Fruit fly (Drosophila melanogaster) whole organism, embryonic: ENCODE results near the gene Tre1.

Experiments used
- BEAF-32 ChIP-seq: fragments of 200-800 bp; sonication (Bioruptor generic); optimal IDR thresholded peaks from 3 replicates; lab custom pipeline; 2017; ENCODE audit warnings: missing biosample characterization, missing genetic modification characterization, mild to moderate bottlenecking, moderate library complexity, missing genetic modification reagents
- Bgb ChIP-seq: fragments of 200-800 bp; sonication (Bioruptor generic); IDR thresholded peaks from 2 replicates; pipeline ENCODE4 v1.3.6; 2022; ENCODE audit warnings: missing biosample characterization, missing genetic modification characterization; ENCODE audit not compliant: partially characterized antibody
- Bteb2 ChIP-seq: fragments of 200-800 bp; sonication (Bioruptor generic); optimal IDR thresholded peaks from 2 replicates; lab custom pipeline; 2016; ENCODE audit warnings: missing biosample characterization, missing genetic modification characterization
- C15 ChIP-seq: fragments of 200-800 bp; sonication (Bioruptor generic); IDR thresholded peaks from 3 replicates; pipeline ENCODE4 v1.3.6; 2022; ENCODE audit warnings: missing biosample characterization, missing genetic modification characterization
- CG10654 ChIP-seq: fragments of 200-800 bp; sonication (Bioruptor generic); optimal IDR thresholded peaks from 2 replicates; lab custom pipeline; 2016; ENCODE audit warnings: missing biosample characterization, missing genetic modification characterization
- CG11504 ChIP-seq: fragments of 200-800 bp; sonication (Bioruptor generic); optimal IDR thresholded peaks from 3 replicates; lab custom pipeline; 2019; ENCODE audit warnings: missing biosample characterization, mild to moderate bottlenecking, missing genetic modification characterization, moderate library complexity
- CG12236 ChIP-seq: fragments of 200-800 bp; sonication (Bioruptor generic); optimal IDR thresholded peaks from 2 replicates; lab custom pipeline; 2016; ENCODE audit warnings: missing biosample characterization, missing genetic modification characterization
- CG13424 ChIP-seq: fragments of 200-800 bp; sonication (Bioruptor generic); optimal IDR thresholded peaks from 2 replicates; lab custom pipeline; 2019; ENCODE audit warnings: missing biosample characterization, mild to moderate bottlenecking, missing genetic modification characterization, moderate library complexity
- CG14441 ChIP-seq: fragments of 200-800 bp; sonication (Bioruptor generic); IDR thresholded peaks from 2 replicates; pipeline ENCODE4 v1.3.6; 2022; ENCODE audit warnings: missing biosample characterization, missing genetic modification characterization
- CG14965 ChIP-seq: fragments of 200-800 bp; sonication (Bioruptor generic); optimal IDR thresholded peaks from 2 replicates; lab custom pipeline; 2016; ENCODE audit warnings: missing biosample characterization, missing genetic modification characterization, borderline replicate concordance
- CG15269 ChIP-seq: fragments of 200-800 bp; sonication (Bioruptor generic); optimal IDR thresholded peaks from 2 replicates; lab custom pipeline; 2018; ENCODE audit warnings: missing biosample characterization, mild to moderate bottlenecking, missing genetic modification characterization, moderate library complexity
- CG16815 ChIP-seq: fragments of 200-800 bp; sonication (Bioruptor generic); optimal IDR thresholded peaks from 3 replicates; lab custom pipeline; 2017; ENCODE audit warnings: missing biosample characterization, mild to moderate bottlenecking, missing genetic modification characterization
- CG17612 ChIP-seq: fragments of 200-800 bp; sonication (Bioruptor generic); IDR thresholded peaks from 2 replicates; pipeline ENCODE4 v1.3.6; 2022; ENCODE audit warnings: missing biosample characterization, missing genetic modification characterization
- CG2120 ChIP-seq: fragments of 200-800 bp; sonication (Bioruptor generic); optimal IDR thresholded peaks from 3 replicates; lab custom pipeline; 2016; ENCODE audit warnings: missing biosample characterization, missing genetic modification characterization
- CG2199 ChIP-seq: fragments of 200-800 bp; sonication (Bioruptor generic); IDR thresholded peaks from 3 replicates; pipeline ENCODE4 v1.3.6; 2022; ENCODE audit warnings: missing biosample characterization, missing genetic modification characterization
- CG2712 ChIP-seq: fragments of 200-800 bp; optimal IDR thresholded peaks from 3 replicates; lab custom pipeline; 2019; ENCODE audit warnings: missing biosample characterization, mild to moderate bottlenecking, missing genetic modification characterization, moderate library complexity
- CG3065 ChIP-seq: fragments of 200-800 bp; sonication (Bioruptor generic); optimal IDR thresholded peaks from 2 replicates; lab custom pipeline; 2016; ENCODE audit warnings: missing biosample characterization, missing genetic modification characterization
- CG3407 ChIP-seq: fragments of 200-800 bp; sonication (Bioruptor generic); optimal IDR thresholded peaks from 2 replicates; lab custom pipeline; 2018; ENCODE audit warnings: missing biosample characterization, mild to moderate bottlenecking, missing genetic modification characterization
- CG4617 ChIP-seq: fragments of 200-800 bp; sonication (Bioruptor generic); optimal IDR thresholded peaks from 3 replicates; lab custom pipeline; 2016; ENCODE audit warnings: missing biosample characterization, missing genetic modification characterization, borderline replicate concordance
- CG8359 ChIP-seq: fragments of 200-800 bp; sonication (Bioruptor generic); optimal IDR thresholded peaks from 2 replicates; lab custom pipeline; 2017; ENCODE audit warnings: missing biosample characterization, mild to moderate bottlenecking, missing genetic modification characterization, borderline replicate concordance
- CG8944 ChIP-seq: fragments of 200-800 bp; sonication (Bioruptor generic); optimal IDR thresholded peaks from 3 replicates; lab custom pipeline; 2016; ENCODE audit warnings: missing biosample characterization, missing genetic modification characterization
- CG9609 ChIP-seq: fragments of 200-800 bp; sonication (Bioruptor generic); optimal IDR thresholded peaks from 3 replicates; lab custom pipeline; 2016; ENCODE audit warnings: missing biosample characterization, missing genetic modification characterization
- D ChIP-seq, 2 experiments: fragments of 200-800 bp in 1 of 2; fragments of >200 bp in 1 of 2; sonication (Bioruptor generic) in 1 of 2; optimal IDR thresholded peaks; 2 replicates in 1 of 2; 3 replicates in 1 of 2; lab custom pipeline; 2017; ENCODE audit warnings: mild to moderate bottlenecking in 1 of 2, missing biosample characterization in 1 of 2, missing genetic modification characterization in 1 of 2, missing genetic modification reagents in 1 of 2
- Dref ChIP-seq: fragments of 200-800 bp; sonication (Bioruptor generic); IDR thresholded peaks from 2 replicates; pipeline ENCODE4 v1.3.6; 2022; ENCODE audit warnings: missing biosample characterization, missing genetic modification characterization
- Fer2 ChIP-seq: fragments of 200-800 bp; sonication (Bioruptor generic); optimal IDR thresholded peaks from 2 replicates; lab custom pipeline; 2018; ENCODE audit warnings: missing biosample characterization, mild to moderate bottlenecking, missing genetic modification characterization, moderate library complexity
- HLH3B ChIP-seq: fragments of 200-800 bp; sonication (Bioruptor generic); IDR thresholded peaks from 2 replicates; pipeline ENCODE4 v1.3.6; 2022; ENCODE audit warnings: missing biosample characterization, missing genetic modification characterization
- HLH4C ChIP-seq: fragments of 200-800 bp; sonication (Bioruptor generic); IDR thresholded peaks from 3 replicates; pipeline ENCODE4 v1.3.6; 2022; ENCODE audit warnings: missing biosample characterization, missing genetic modification characterization; ENCODE audit not compliant: partially characterized antibody
- Hey ChIP-seq: fragments of 200-800 bp; sonication (Bioruptor generic); optimal IDR thresholded peaks from 3 replicates; lab custom pipeline; 2018; ENCODE audit warnings: missing biosample characterization, mild to moderate bottlenecking, missing genetic modification characterization
- Hr3 ChIP-seq: fragments of 200-800 bp; sonication (Bioruptor generic); optimal IDR thresholded peaks from 3 replicates; lab custom pipeline; 2016; ENCODE audit warnings: missing biosample characterization, missing genetic modification characterization
- Nf-YC ChIP-seq: fragments of 200-800 bp; optimal IDR thresholded peaks from 3 replicates; lab custom pipeline; 2019; ENCODE audit warnings: missing biosample characterization, mild to moderate bottlenecking, missing genetic modification characterization, moderate library complexity
- Pdp1 ChIP-seq, 2 experiments: fragments of 200-800 bp; sonication (Bioruptor generic); optimal IDR thresholded peaks; 3 replicates each; lab custom pipeline; 2016; ENCODE audit warnings: missing biosample characterization in 2 of 2, missing genetic modification characterization in 2 of 2, mild to moderate bottlenecking in 1 of 2, moderate library complexity in 1 of 2
- Poxn ChIP-seq: fragments of 200-800 bp; sonication (Bioruptor generic); IDR thresholded peaks from 2 replicates; pipeline ENCODE4 v1.3.6; 2022; ENCODE audit warnings: missing biosample characterization, missing genetic modification characterization
- Ptx1 ChIP-seq: fragments of 200-800 bp; sonication (Bioruptor generic); IDR thresholded peaks from 2 replicates; pipeline ENCODE4 v1.3.6; 2022; ENCODE audit warnings: missing biosample characterization, missing genetic modification characterization
- ara ChIP-seq: fragments of 200-800 bp; sonication (Bioruptor generic); IDR thresholded peaks from 2 replicates; pipeline ENCODE4 v1.3.6; 2022; ENCODE audit warnings: missing biosample characterization, missing genetic modification characterization
- ato ChIP-seq: fragments of 200-800 bp; sonication (Bioruptor generic); IDR thresholded peaks from 2 replicates; pipeline ENCODE4 v1.3.6; 2022; ENCODE audit warnings: missing biosample characterization, missing genetic modification characterization; ENCODE audit not compliant: partially characterized antibody
- bigmax ChIP-seq: fragments of 200-800 bp; sonication (Bioruptor generic); optimal IDR thresholded peaks from 2 replicates; lab custom pipeline; 2018; ENCODE audit warnings: missing biosample characterization, mild to moderate bottlenecking, missing genetic modification characterization
- dysf ChIP-seq: fragments of 200-800 bp; sonication (Bioruptor generic); IDR thresholded peaks from 3 replicates; pipeline ENCODE4 v1.3.6; 2022; ENCODE audit warnings: missing biosample characterization, missing genetic modification characterization
- eyg ChIP-seq: fragments of 200-800 bp; sonication (Bioruptor generic); optimal IDR thresholded peaks from 3 replicates; lab custom pipeline; 2016; ENCODE audit warnings: missing biosample characterization, missing genetic modification characterization
- fd3F ChIP-seq: fragments of 200-800 bp; sonication (Bioruptor generic); optimal IDR thresholded peaks from 2 replicates; lab custom pipeline; 2018; ENCODE audit warnings: missing biosample characterization, mild to moderate bottlenecking, missing genetic modification characterization, moderate library complexity
- gcm ChIP-seq: fragments of 200-800 bp; sonication (Bioruptor generic); optimal IDR thresholded peaks from 2 replicates; lab custom pipeline; 2019; ENCODE audit warnings: missing biosample characterization, mild to moderate bottlenecking, missing genetic modification characterization, moderate library complexity
- her ChIP-seq: fragments of 200-800 bp; sonication (Bioruptor generic); optimal IDR thresholded peaks from 2 replicates; lab custom pipeline; 2016; ENCODE audit warnings: missing biosample characterization, missing genetic modification characterization
- lilli ChIP-seq: fragments of 200-800 bp; sonication (Bioruptor generic); optimal IDR thresholded peaks from 3 replicates; lab custom pipeline; 2016; ENCODE audit warnings: missing biosample characterization, missing genetic modification characterization
- prd ChIP-seq, 3 experiments: fragments of >200 bp in 2 of 3; fragments of 200-800 bp in 1 of 3; sonication (Bioruptor generic) in 1 of 3; optimal IDR thresholded peaks in 2 of 3; IDR thresholded peaks in 1 of 3; 2 replicates in 2 of 3; 3 replicates in 1 of 3; pipeline versions ENCODE4 v1.3.6 to Lab custom; 2017 to 2022; ENCODE audit warnings: missing biosample characterization in 1 of 3, missing genetic modification characterization in 1 of 3
- ranshi ChIP-seq: fragments of 200-800 bp; sonication (Bioruptor generic); IDR thresholded peaks from 2 replicates; pipeline ENCODE4 v1.3.6; 2022; ENCODE audit warnings: missing biosample characterization, missing genetic modification characterization
- repo ChIP-seq: fragments of 200-800 bp; sonication (Bioruptor generic); optimal IDR thresholded peaks from 2 replicates; lab custom pipeline; 2016; ENCODE audit warnings: missing biosample characterization, missing genetic modification characterization
- sd ChIP-seq: fragments of 200-800 bp; sonication (Bioruptor generic); optimal IDR thresholded peaks from 3 replicates; lab custom pipeline; 2018; ENCODE audit warnings: missing biosample characterization, mild to moderate bottlenecking, missing genetic modification characterization, moderate library complexity
- so ChIP-seq: fragments of 200-800 bp; sonication (Bioruptor generic); IDR thresholded peaks from 3 replicates; pipeline ENCODE4 v1.3.6; 2022; ENCODE audit warnings: missing biosample characterization, missing genetic modification characterization
- sqz ChIP-seq: fragments of 200-800 bp; sonication (Bioruptor generic); optimal IDR thresholded peaks from 3 replicates; lab custom pipeline; 2018; ENCODE audit warnings: missing biosample characterization, mild to moderate bottlenecking, missing genetic modification characterization
- zen ChIP-seq: fragments of 200-800 bp; sonication (Bioruptor generic); optimal IDR thresholded peaks from 3 replicates; lab custom pipeline; 2018; ENCODE audit warnings: missing biosample characterization, mild to moderate bottlenecking, missing genetic modification characterization, moderate library complexity

Gene Tre1

dm6 chrX:5724744-5725185, 45.0 kb upstream of the Tre1 start (continued):
- peak; percentile 39 for TF ChIP-seq CG2712
- TF ChIP-seq ara, result peak; percentile 43; the same call in 1 of the 2 replicates
- peak; percentile 82 for TF ChIP-seq CG3407 (GFP tag; lab: Kevin White, UChicago)
- TF ChIP-seq CG14965, result peak; percentile 8
- TF ChIP-seq Nf-YC (tag; lab: Kevin White, UChicago), result no peak
- no peak for TF ChIP-seq Poxn (GFP tag; lab: Robert Waterston, UW)
- peak; percentile 43; the same call in 1 of the 3 replicates for TF ChIP-seq so
- TF ChIP-seq HLH4C (GFP tag; lab: Robert Waterston, UW), result no peak
- TF ChIP-seq HLH3B (GFP tag; lab: Robert Waterston, UW), result peak; percentile 54
- TF ChIP-seq ranshi (GFP tag; lab: Robert Waterston, UW), result 0 out of 2 replicates have a peak, but pooled peaks have one; percentile 18
- peak; percentile 19 for TF ChIP-seq Hr3 (GFP tag; lab: Kevin White, UChicago)
- peak; percentile 31 for TF ChIP-seq CG8359 (GFP tag; lab: Kevin White, UChicago)
- TF ChIP-seq CG15269 (tag; lab: Kevin White, UChicago), result peak; percentile 33
- no peak for TF ChIP-seq sd (tag; lab: Kevin White, UChicago)
- TF ChIP-seq repo, result peak; percentile 18
- peak; percentile 26 for TF ChIP-seq CG12236 (GFP tag; lab: Kevin White, UChicago)
- peak; percentile 55 for TF ChIP-seq lilli
- TF ChIP-seq bigmax (GFP tag; lab: Kevin White, UChicago), result no peak
- peak; percentile 7 for TF ChIP-seq sqz (GFP tag; lab: Kevin White, UChicago)
- peak; percentile 71 for TF ChIP-seq dysf
- TF ChIP-seq Pdp1 (GFP tag; optimal IDR thresholded peaks at IDR 0.05; lab: Kevin White, UChicago), result peak; percentile 45 to 64
- peak; percentile 7 for TF ChIP-seq CG9609 (GFP tag; lab: Kevin White, UChicago)
- TF ChIP-seq fd3F (GFP tag; lab: Kevin White, UChicago), result no peak
- no peak for TF ChIP-seq CG17612
- no peak for TF ChIP-seq BEAF-32 (GFP tag; lab: Kevin White, UChicago)
- no peak for TF ChIP-seq Dref (GFP tag; lab: Robert Waterston, UW)
- no peak for TF ChIP-seq ato (GFP tag; lab: Robert Waterston, UW)
- TF ChIP-seq Bgb, result no peak
- no peak for TF ChIP-seq CG2199 (GFP tag; lab: Robert Waterston, UW)
- TF ChIP-seq D (optimal IDR thresholded peaks at IDR 0.05; lab: Kevin White, UChicago), result no peak
- peak; percentile 62 for TF ChIP-seq D (GFP tag; optimal IDR thresholded peaks at IDR 0.05; lab: Kevin White, UChicago)
- no peak for TF ChIP-seq prd (optimal IDR thresholded peaks at IDR 0.05; lab: Kevin White, UChicago)
- TF ChIP-seq prd (GFP tag; IDR thresholded peaks at IDR 0.05; lab: Robert Waterston, UW), result peak; percentile 64
- peak; percentile 65 for TF ChIP-seq CG8944 (GFP tag; lab: Kevin White, UChicago)
- TF ChIP-seq zen (tag; lab: Kevin White, UChicago), result peak; percentile 5
- TF ChIP-seq gcm (GFP tag; lab: Kevin White, UChicago), result peak; percentile 35
- TF ChIP-seq CG2120 (GFP tag; lab: Kevin White, UChicago), result peak; percentile 26
- peak; percentile 48 for TF ChIP-seq eyg
- no peak for TF ChIP-seq her (GFP tag; lab: Kevin White, UChicago)
- peak; percentile 72 for TF ChIP-seq CG11504 (tag; lab: Kevin White, UChicago)
- TF ChIP-seq CG3065 (GFP tag; lab: Kevin White, UChicago), result no peak
- no peak for TF ChIP-seq Hey (tag; lab: Kevin White, UChicago)
- peak; percentile 47 for TF ChIP-seq CG13424 (tag; lab: Kevin White, UChicago)
- peak; percentile 73 for TF ChIP-seq CG14441 (GFP tag; lab: Robert Waterston, UW)
- TF ChIP-seq CG16815 (GFP tag; lab: Kevin White, UChicago), result no peak
- TF ChIP-seq CG10654 (GFP tag; lab: Kevin White, UChicago), result peak; percentile 48
- no peak for TF ChIP-seq C15 (GFP tag; lab: Robert Waterston, UW)
- TF ChIP-seq CG4617, result no peak
- TF ChIP-seq Fer2 (tag; lab: Kevin White, UChicago), result no peak
- TF ChIP-seq Ptx1 (GFP tag; lab: Robert Waterston, UW), result peak; percentile 55
- no peak for TF ChIP-seq Bteb2 (GFP tag; lab: Kevin White, UChicago)
